Fruit fly (Drosophila melanogaster) whole organism, embryonic: ENCODE results near the gene CG8509.

ENCODE experiments used
- Asciz ChIP-seq: fragments of 200-800 bp; sonication (Bioruptor generic); optimal IDR thresholded peaks from 2 replicates; lab custom pipeline; 2017; ENCODE audit warnings: missing biosample characterization, mild to moderate bottlenecking, missing genetic modification characterization, missing genetic modification reagents
- CG11696 ChIP-seq: fragments of 200-800 bp; sonication (Bioruptor generic); IDR thresholded peaks from 2 replicates; pipeline ENCODE4 v1.3.6; 2022; ENCODE audit warnings: missing biosample characterization, missing genetic modification characterization
- CG12104 ChIP-seq: fragments of 200-800 bp; sonication (Bioruptor generic); optimal IDR thresholded peaks from 3 replicates; lab custom pipeline; 2016; ENCODE audit warnings: missing biosample characterization, missing genetic modification characterization
- CG12155 ChIP-seq: fragments of 200-800 bp; sonication (Bioruptor generic); optimal IDR thresholded peaks from 3 replicates; lab custom pipeline; 2016; ENCODE audit warnings: missing biosample characterization, missing genetic modification characterization
- CG12219 ChIP-seq: fragments of 200-800 bp; sonication (Bioruptor generic); optimal IDR thresholded peaks from 3 replicates; lab custom pipeline; 2018; ENCODE audit warnings: missing biosample characterization, mild to moderate bottlenecking, missing genetic modification characterization
- CG12769 ChIP-seq: fragments of 200-800 bp; sonication (Bioruptor generic); optimal IDR thresholded peaks from 2 replicates; lab custom pipeline; 2019; ENCODE audit warnings: missing biosample characterization, mild to moderate bottlenecking, missing genetic modification characterization, moderate library complexity
- CG13123 ChIP-seq: fragments of 200-800 bp; sonication (Bioruptor generic); optimal IDR thresholded peaks from 2 replicates; lab custom pipeline; 2016; ENCODE audit warnings: missing biosample characterization, missing genetic modification characterization
- CG1602 ChIP-seq: fragments of 200-800 bp; sonication (Bioruptor generic); optimal IDR thresholded peaks from 3 replicates; lab custom pipeline; 2016; ENCODE audit warnings: missing biosample characterization, missing genetic modification characterization
- CG1603 ChIP-seq: fragments of 200-800 bp; sonication (Bioruptor generic); optimal IDR thresholded peaks from 2 replicates; lab custom pipeline; 2019; ENCODE audit warnings: missing biosample characterization, mild to moderate bottlenecking, missing genetic modification characterization, moderate library complexity
- CG31365 ChIP-seq: fragments of 200-800 bp; sonication (Bioruptor generic); optimal IDR thresholded peaks from 2 replicates; lab custom pipeline; 2018; ENCODE audit warnings: missing biosample characterization, mild to moderate bottlenecking, missing genetic modification characterization
- CG43689 ChIP-seq: fragments of 200-800 bp; sonication (Bioruptor generic); IDR thresholded peaks from 2 replicates; pipeline ENCODE4 v1.3.6; 2022; ENCODE audit warnings: missing biosample characterization, missing genetic modification characterization
- CG4404 ChIP-seq: fragments of 200-800 bp; sonication (Bioruptor generic); IDR thresholded peaks from 2 replicates; pipeline ENCODE4 v1.3.6; 2022; ENCODE audit warnings: missing biosample characterization, missing genetic modification characterization
- CG4424 ChIP-seq: fragments of 200-800 bp; sonication (Bioruptor generic); optimal IDR thresholded peaks from 3 replicates; lab custom pipeline; 2016; ENCODE audit warnings: missing biosample characterization, missing genetic modification characterization
- CG4730 ChIP-seq: fragments of 200-800 bp; sonication (Bioruptor generic); IDR thresholded peaks from 2 replicates; pipeline ENCODE4 v1.3.6; 2022; ENCODE audit warnings: missing biosample characterization, missing genetic modification characterization
- CG7745 ChIP-seq: fragments of 200-800 bp; sonication (Bioruptor generic); optimal IDR thresholded peaks from 2 replicates; lab custom pipeline; 2018; ENCODE audit warnings: missing biosample characterization, mild to moderate bottlenecking, missing genetic modification characterization, moderate library complexity
- CG8944 ChIP-seq: fragments of 200-800 bp; sonication (Bioruptor generic); optimal IDR thresholded peaks from 3 replicates; lab custom pipeline; 2016; ENCODE audit warnings: missing biosample characterization, missing genetic modification characterization
- CG9797 ChIP-seq: fragments of 200-800 bp; sonication (Bioruptor generic); optimal IDR thresholded peaks from 3 replicates; lab custom pipeline; 2018; ENCODE audit warnings: missing biosample characterization, mild to moderate bottlenecking, missing genetic modification characterization
- CG9876 ChIP-seq: fragments of 200-800 bp; sonication (Bioruptor generic); optimal IDR thresholded peaks from 2 replicates; lab custom pipeline; 2016; ENCODE audit warnings: missing biosample characterization, missing genetic modification characterization
- Camta ChIP-seq: fragments of 200-800 bp; sonication (Bioruptor generic); optimal IDR thresholded peaks from 2 replicates; lab custom pipeline; 2016; ENCODE audit warnings: missing biosample characterization, missing genetic modification characterization
- D19A ChIP-seq: fragments of 200-800 bp; optimal IDR thresholded peaks from 3 replicates; lab custom pipeline; 2019; ENCODE audit warnings: missing biosample characterization, mild to moderate bottlenecking, missing genetic modification characterization, moderate library complexity
- Dip2 ChIP-seq: fragments of 200-800 bp; sonication (Bioruptor generic); IDR thresholded peaks from 2 replicates; pipeline ENCODE4 v1.3.6; 2022; ENCODE audit warnings: missing biosample characterization, missing genetic modification characterization
- Gsc ChIP-seq: fragments of 200-800 bp; sonication (Bioruptor generic); IDR thresholded peaks from 2 replicates; pipeline ENCODE4 v1.3.6; 2022; ENCODE audit warnings: missing biosample characterization, missing genetic modification characterization
- HLH4C ChIP-seq: fragments of 200-800 bp; sonication (Bioruptor generic); IDR thresholded peaks from 3 replicates; pipeline ENCODE4 v1.3.6; 2022; ENCODE audit warnings: missing biosample characterization, missing genetic modification characterization; ENCODE audit not compliant: partially characterized antibody
- Jarid2 ChIP-seq: fragments of 200-800 bp; sonication (Bioruptor generic); optimal IDR thresholded peaks from 3 replicates; lab custom pipeline; 2017; ENCODE audit warnings: mild to moderate bottlenecking, missing biosample characterization, missing genetic modification reagents, missing genetic modification characterization
- Opbp ChIP-seq: fragments of 200-800 bp; sonication (Bioruptor generic); IDR thresholded peaks from 3 replicates; pipeline ENCODE4 v1.3.6; 2022; ENCODE audit warnings: missing biosample characterization, missing genetic modification characterization; ENCODE audit not compliant: partially characterized antibody
- Rx ChIP-seq: fragments of 200-800 bp; sonication (Bioruptor generic); IDR thresholded peaks from 2 replicates; pipeline ENCODE4 v1.3.6; 2022; ENCODE audit warnings: missing biosample characterization, missing genetic modification characterization
- Sry-δ ChIP-seq: fragments of 200-800 bp; sonication (Bioruptor generic); optimal IDR thresholded peaks from 2 replicates; lab custom pipeline; 2016; ENCODE audit warnings: missing biosample characterization, missing genetic modification characterization
- Vsx1 ChIP-seq: fragments of 200-800 bp; sonication (Bioruptor generic); optimal IDR thresholded peaks from 2 replicates; lab custom pipeline; 2017; ENCODE audit warnings: missing biosample characterization, mild to moderate bottlenecking, missing genetic modification characterization, missing genetic modification reagents
- bab2 ChIP-seq: fragments of 200-800 bp; sonication (Bioruptor generic); optimal IDR thresholded peaks from 2 replicates; lab custom pipeline; 2016; ENCODE audit warnings: missing biosample characterization, missing genetic modification characterization
- bbx ChIP-seq: fragments of 200-800 bp; sonication (Bioruptor generic); IDR thresholded peaks from 2 replicates; pipeline ENCODE4 v1.3.6; 2022; ENCODE audit warnings: missing biosample characterization, missing genetic modification characterization; ENCODE audit not compliant: partially characterized antibody
- btn ChIP-seq: fragments of 200-800 bp; sonication (Bioruptor generic); optimal IDR thresholded peaks from 2 replicates; lab custom pipeline; 2016; ENCODE audit warnings: missing biosample characterization, missing genetic modification characterization
- corto ChIP-seq: fragments of 200-800 bp; sonication (Bioruptor generic); optimal IDR thresholded peaks from 2 replicates; lab custom pipeline; 2016; ENCODE audit warnings: missing biosample characterization, mild to moderate bottlenecking, missing genetic modification characterization, moderate library complexity
- crc ChIP-seq: fragments of 200-800 bp; sonication (Bioruptor generic); optimal IDR thresholded peaks from 2 replicates; lab custom pipeline; 2016; ENCODE audit warnings: missing biosample characterization, missing genetic modification characterization
- cwo ChIP-seq: fragments of 200-800 bp; sonication (Bioruptor generic); optimal IDR thresholded peaks from 3 replicates; lab custom pipeline; 2017; ENCODE audit warnings: missing biosample characterization, missing genetic modification characterization, mild to moderate bottlenecking, moderate library complexity, missing genetic modification reagents
- da ChIP-seq: fragments of 200-800 bp; sonication (Bioruptor generic); optimal IDR thresholded peaks from 2 replicates; lab custom pipeline; 2016; ENCODE audit warnings: missing biosample characterization, missing genetic modification characterization
- emc ChIP-seq: fragments of 200-800 bp; sonication (Bioruptor generic); optimal IDR thresholded peaks from 2 replicates; lab custom pipeline; 2016; ENCODE audit warnings: missing biosample characterization, missing genetic modification characterization
- en ChIP-seq: fragments of 200-800 bp; sonication (Bioruptor generic); optimal IDR thresholded peaks from 2 replicates; lab custom pipeline; 2016; ENCODE audit warnings: missing biosample characterization, missing genetic modification characterization
- eyg ChIP-seq: fragments of 200-800 bp; sonication (Bioruptor generic); optimal IDR thresholded peaks from 3 replicates; lab custom pipeline; 2016; ENCODE audit warnings: missing biosample characterization, missing genetic modification characterization
- gcm ChIP-seq: fragments of 200-800 bp; sonication (Bioruptor generic); optimal IDR thresholded peaks from 2 replicates; lab custom pipeline; 2019; ENCODE audit warnings: missing biosample characterization, mild to moderate bottlenecking, missing genetic modification characterization, moderate library complexity
- gfzf ChIP-seq: fragments of 200-800 bp; sonication (Bioruptor generic); optimal IDR thresholded peaks from 2 replicates; lab custom pipeline; 2016; ENCODE audit warnings: missing biosample characterization, mild to moderate bottlenecking, missing genetic modification characterization, moderate library complexity
- hbn ChIP-seq: fragments of 200-800 bp; sonication (Bioruptor generic); IDR thresholded peaks from 2 replicates; pipeline ENCODE4 v1.3.6; 2022; ENCODE audit warnings: missing biosample characterization, missing genetic modification characterization; ENCODE audit not compliant: partially characterized antibody
- hkb ChIP-seq, 2 experiments: fragments of 200-800 bp in 1 of 2; fragments of >200 bp in 1 of 2; sonication (Bioruptor generic) in 1 of 2; IDR thresholded peaks in 1 of 2; optimal IDR thresholded peaks in 1 of 2; 2 replicates each; pipeline versions ENCODE4 v1.3.6 to Lab custom; 2017 to 2022; ENCODE audit warnings: missing biosample characterization in 1 of 2, missing genetic modification characterization in 1 of 2
- insv ChIP-seq, 2 experiments: fragments of 200-800 bp; sonication (Bioruptor generic); optimal IDR thresholded peaks; 3 replicates each; lab custom pipeline; 2016 to 2018; ENCODE audit warnings: missing biosample characterization in 2 of 2, missing genetic modification characterization in 2 of 2
- kay ChIP-seq: fragments of 200-800 bp; sonication (Bioruptor generic); optimal IDR thresholded peaks from 2 replicates; lab custom pipeline; 2016; ENCODE audit warnings: missing biosample characterization, missing genetic modification characterization
- lmd ChIP-seq: fragments of 200-800 bp; sonication (Bioruptor generic); IDR thresholded peaks from 2 replicates; pipeline ENCODE4 v1.3.6; 2022; ENCODE audit warnings: missing biosample characterization, missing genetic modification characterization
- onecut ChIP-seq: fragments of 200-800 bp; sonication (Bioruptor generic); IDR thresholded peaks from 2 replicates; pipeline ENCODE4 v1.3.6; 2022; ENCODE audit warnings: missing biosample characterization, missing genetic modification characterization
- shn ChIP-seq: fragments of 200-800 bp; sonication (Bioruptor generic); optimal IDR thresholded peaks from 3 replicates; lab custom pipeline; 2016; ENCODE audit warnings: missing biosample characterization, missing genetic modification characterization
- tgo ChIP-seq: fragments of 200-800 bp; sonication (Bioruptor generic); IDR thresholded peaks from 3 replicates; pipeline ENCODE4 v1.3.6; 2022; ENCODE audit warnings: missing biosample characterization, missing genetic modification characterization
- trem ChIP-seq: fragments of 200-800 bp; optimal IDR thresholded peaks from 3 replicates; lab custom pipeline; 2019; ENCODE audit warnings: missing biosample characterization, mild to moderate bottlenecking, missing genetic modification characterization, moderate library complexity
- tup ChIP-seq: fragments of 200-800 bp; sonication (Bioruptor generic); optimal IDR thresholded peaks from 2 replicates; lab custom pipeline; 2016; ENCODE audit warnings: missing biosample characterization, mild to moderate bottlenecking, missing genetic modification characterization, moderate library complexity
- wdn ChIP-seq: fragments of 200-800 bp; sonication (Bioruptor generic); IDR thresholded peaks from 2 replicates; pipeline ENCODE4 v1.3.6; 2022; ENCODE audit warnings: missing biosample characterization, missing genetic modification characterization
- z ChIP-seq: fragments of 200-800 bp; sonication (Bioruptor generic); IDR thresholded peaks from 3 replicates; pipeline ENCODE4 v1.3.6; 2022; ENCODE audit warnings: missing biosample characterization, missing genetic modification characterization

CG8509 gene

DNA sequence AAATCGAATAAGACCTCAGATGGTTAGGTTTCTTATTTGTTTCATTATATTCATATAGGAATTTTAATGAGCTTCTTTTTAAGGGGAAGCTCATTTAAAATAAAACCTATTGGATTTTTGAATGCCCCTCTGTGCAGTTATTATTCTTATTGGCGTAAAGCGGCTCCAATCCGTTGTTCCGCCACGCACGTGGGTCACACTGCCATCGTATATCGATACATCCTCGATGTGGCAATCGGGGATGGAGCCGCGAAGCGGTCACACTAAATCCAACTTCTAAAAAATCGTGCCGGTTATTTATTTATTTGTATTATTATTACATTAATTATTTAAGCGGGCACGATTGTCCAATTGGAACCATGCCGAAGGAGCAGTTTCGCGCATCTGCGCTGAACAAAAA, 46.6 kb upstream of the CG8509 start, which contains the start of gene Polr3A (continued):
- TF ChIP-seq CG12219 (no peak), Sry-δ (GFP tag; lab: Kevin White, UChicago) (peak; percentile 24), HLH4C (peak; percentile 62), Camta (GFP tag; lab: Kevin White, UChicago) (no peak), Opbp (GFP tag; lab: Robert Waterston, UW) (peak; percentile 70), CG13123 (no peak), Dip2 (GFP tag; lab: Robert Waterston, UW) (no peak), z (GFP tag; lab: Robert Waterston, UW) (no peak), cwo (GFP tag; lab: Kevin White, UChicago) (no peak), gfzf (peak; percentile 67), hkb (optimal IDR thresholded peaks at IDR 0.05; lab: Kevin White, UChicago) (no peak), hkb (GFP tag; IDR thresholded peaks at IDR 0.05; lab: Robert Waterston, UW) (no peak), CG7745 (tag; lab: Kevin White, UChicago) (no peak), crc (GFP tag; lab: Kevin White, UChicago) (no peak), CG12155 (no peak), CG12769 (no peak), tgo (no peak), bbx (GFP tag; lab: Robert Waterston, UW) (peak; percentile 77), da (GFP tag; lab: Kevin White, UChicago) (no peak), CG31365 (tag; lab: Kevin White, UChicago) (no peak), onecut (GFP tag; lab: Robert Waterston, UW) (no peak), btn (GFP tag; lab: Kevin White, UChicago) (no peak), Gsc (GFP tag; lab: Robert Waterston, UW) (no peak), eyg (GFP tag; lab: Kevin White, UChicago) (no peak), D19A (tag; lab: Kevin White, UChicago) (no peak), CG4424 (GFP tag; lab: Kevin White, UChicago) (no peak), shn (GFP tag; lab: Kevin White, UChicago) (no peak), Rx (GFP tag; lab: Robert Waterston, UW) (no peak), CG1603 (no peak), Vsx1 (GFP tag; lab: Kevin White, UChicago) (no peak), insv (GFP tag; optimal IDR thresholded peaks at IDR 0.05; lab: Kevin White, UChicago) (peak; percentile 89 to 99), CG4404 (no peak), tup (GFP tag; lab: Kevin White, UChicago) (no peak), CG9876 (GFP tag; lab: Kevin White, UChicago) (no peak), Jarid2 (no peak), CG1602 (no peak), en (GFP tag; lab: Kevin White, UChicago) (no peak), CG8944 (GFP tag; lab: Kevin White, UChicago) (no peak), gcm (GFP tag; lab: Kevin White, UChicago) (no peak), CG12104 (GFP tag; lab: Kevin White, UChicago) (no peak), emc (GFP tag; lab: Kevin White, UChicago) (no peak), CG4730 (GFP tag; lab: Robert Waterston, UW) (no peak), kay (GFP tag; lab: Kevin White, UChicago) (no peak), corto (GFP tag; lab: Kevin White, UChicago) (no peak), CG43689 (GFP tag; lab: Robert Waterston, UW) (no peak), Asciz (GFP tag; lab: Kevin White, UChicago) (no peak), bab2 (no peak), CG11696 (GFP tag; lab: Robert Waterston, UW) (no peak), CG9797 (peak; percentile 70), trem (tag; lab: Kevin White, UChicago) (peak; percentile 12), lmd (GFP tag; lab: Robert Waterston, UW) (no peak), hbn (GFP tag; lab: Robert Waterston, UW) (peak; percentile 41), wdn (no peak)
